Worm (Caenorhabditis elegans) whole organism, L3 larva: ENCODE results near the gene H25P19.1.

Experiments
- lin-39 ChIP-seq: fragments of 150-350 bp; optimal IDR thresholded peaks from 2 replicates; lab custom pipeline; 2018; ENCODE audit warnings: missing biosample characterization, missing genetic modification reagents, missing genetic modification characterization
- nfya-1 ChIP-seq: sonication (generic microtip); optimal IDR thresholded peaks from 2 replicates; lab custom pipeline; 2017; ENCODE audit warnings: missing genetic modification characterization, mild to moderate bottlenecking, missing compliant biosample characterization, antibody characterized with exemption, moderate library complexity; ENCODE audit not compliant: insufficient read depth
- nhr-12 ChIP-seq: fragments of 150-350 bp; optimal IDR thresholded peaks from 2 replicates; lab custom pipeline; 2014; ENCODE audit warnings: missing biosample characterization, missing genetic modification characterization
- nhr-77 ChIP-seq: fragments of 150-350 bp; optimal IDR thresholded peaks from 2 replicates; lab custom pipeline; 2014; ENCODE audit warnings: missing biosample characterization, missing genetic modification characterization
- snpc-4 ChIP-seq: fragments of 150-350 bp; optimal IDR thresholded peaks from 2 replicates; lab custom pipeline; 2014; ENCODE audit warnings: missing biosample characterization, missing genetic modification characterization
- zag-1 ChIP-seq: fragments of 150-350 bp; optimal IDR thresholded peaks from 2 replicates; lab custom pipeline; 2014; ENCODE audit warnings: missing biosample characterization, missing genetic modification characterization
- ztf-4 ChIP-seq: fragments of 150-350 bp; optimal IDR thresholded peaks from 2 replicates; lab custom pipeline; 2014; ENCODE audit warnings: missing biosample characterization, missing genetic modification characterization

DNA sequence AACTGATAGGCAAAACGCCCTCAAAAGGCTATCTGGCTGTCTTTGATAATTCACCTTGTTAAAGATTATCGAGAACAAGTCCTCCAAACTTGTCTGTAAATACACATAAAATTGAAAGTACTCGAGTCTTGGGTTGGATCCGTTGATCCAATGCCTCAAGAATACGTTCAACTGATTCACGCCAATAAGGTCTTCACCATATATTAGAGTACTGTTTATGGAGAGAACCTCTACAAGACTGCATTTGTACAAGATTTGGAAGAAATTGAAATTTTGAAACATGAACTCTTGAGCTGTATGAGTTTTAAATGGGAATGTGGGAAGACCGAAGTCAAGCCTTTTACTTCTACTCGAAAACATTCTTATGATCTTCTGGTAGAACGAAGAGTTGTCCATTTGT lies 35.4 kb downstream of the H25P19.1 start:
- TF ChIP-seq nfya-1 (no peak), nhr-77 (no peak), zag-1 (tag; lab: Kevin White, UChicago) (no peak), snpc-4 (no peak), lin-39 (no peak), ztf-4 (tag; lab: Kevin White, UChicago) (no peak), nhr-12 (no peak)
